Worm (Caenorhabditis elegans) whole organism, L3 larva: ENCODE measurements around the gene T01G6.10.

Experiments
- R02D3.7 ChIP-seq: fragments of 150-350 bp; optimal IDR thresholded peaks from 2 replicates; lab custom pipeline; 2014; ENCODE audit warnings: missing biosample characterization, missing genetic modification characterization
- ZK546.5 ChIP-seq: sonication (generic microtip); optimal IDR thresholded peaks from 2 replicates; lab custom pipeline; 2017; ENCODE audit warnings: missing biosample characterization, missing genetic modification characterization
- aly-2 ChIP-seq: fragments of 150-350 bp; optimal IDR thresholded peaks from 2 replicates; lab custom pipeline; 2014; ENCODE audit warnings: missing biosample characterization, missing genetic modification characterization
- ama-1 ChIP-seq: fragments of 150-350 bp; optimal IDR thresholded peaks from 2 replicates; lab custom pipeline; 2018
- ceh-28 ChIP-seq: fragments of 150-350 bp; optimal IDR thresholded peaks from 2 replicates; lab custom pipeline; 2014; ENCODE audit warnings: missing biosample characterization, missing genetic modification reagents, missing genetic modification characterization
- ceh-82 ChIP-seq: fragments of 150-350 bp; optimal IDR thresholded peaks from 2 replicates; lab custom pipeline; 2014; ENCODE audit warnings: missing biosample characterization, missing genetic modification characterization
- daf-12 ChIP-seq: fragments of 150-350 bp; optimal IDR thresholded peaks from 2 replicates; lab custom pipeline; 2014; ENCODE audit warnings: missing biosample characterization, missing genetic modification reagents, missing genetic modification characterization
- egl-5 ChIP-seq: fragments of 150-350 bp; optimal IDR thresholded peaks from 2 replicates; lab custom pipeline; 2017; ENCODE audit warnings: missing biosample characterization, missing genetic modification reagents, missing genetic modification characterization, inconsistent platforms
- elt-1 ChIP-seq: fragments of 150-350 bp; optimal IDR thresholded peaks from 2 replicates; lab custom pipeline; 2014; ENCODE audit warnings: missing biosample characterization, missing genetic modification characterization
- elt-2 ChIP-seq: sonication (generic microtip); optimal IDR thresholded peaks from 2 replicates; lab custom pipeline; 2016; ENCODE audit warnings: missing genetic modification reagents, mild to moderate bottlenecking, missing genetic modification characterization, missing compliant biosample characterization
- fkh-2 ChIP-seq: fragments of 150-350 bp; optimal IDR thresholded peaks from 2 replicates; lab custom pipeline; 2014; ENCODE audit warnings: missing biosample characterization, missing genetic modification reagents, missing genetic modification characterization
- hmg-11 ChIP-seq: sonication (generic microtip); optimal IDR thresholded peaks from 2 replicates; lab custom pipeline; 2016; ENCODE audit warnings: missing genetic modification characterization, missing compliant biosample characterization
- jun-1 ChIP-seq: fragments of 150-350 bp; optimal IDR thresholded peaks from 2 replicates; lab custom pipeline; 2014; ENCODE audit warnings: missing biosample characterization, missing genetic modification reagents, missing genetic modification characterization
- lin-15B ChIP-seq: fragments of 150-350 bp; optimal IDR thresholded peaks from 2 replicates; lab custom pipeline; 2014; ENCODE audit warnings: missing biosample characterization, missing genetic modification characterization
- lsy-12 ChIP-seq: sonication (generic microtip); optimal IDR thresholded peaks from 2 replicates; lab custom pipeline; 2016; ENCODE audit warnings: mild to moderate bottlenecking, missing genetic modification characterization, missing compliant biosample characterization
- mdl-1 ChIP-seq: fragments of 150-350 bp; optimal IDR thresholded peaks from 2 replicates; lab custom pipeline; 2014; ENCODE audit warnings: missing biosample characterization, missing genetic modification characterization
- mml-1 ChIP-seq: fragments of 150-350 bp; sonication (generic microtip); optimal IDR thresholded peaks from 3 replicates; lab custom pipeline; 2014; ENCODE audit warnings: missing biosample characterization, missing genetic modification characterization
- nfya-1 ChIP-seq: sonication (generic microtip); optimal IDR thresholded peaks from 2 replicates; lab custom pipeline; 2017; ENCODE audit warnings: missing genetic modification characterization, mild to moderate bottlenecking, missing compliant biosample characterization, antibody characterized with exemption, moderate library complexity; ENCODE audit not compliant: insufficient read depth
- nhr-11 ChIP-seq: fragments of 150-350 bp; optimal IDR thresholded peaks from 2 replicates; lab custom pipeline; 2014; ENCODE audit warnings: missing biosample characterization, missing genetic modification characterization
- nhr-12 ChIP-seq: fragments of 150-350 bp; optimal IDR thresholded peaks from 2 replicates; lab custom pipeline; 2014; ENCODE audit warnings: missing biosample characterization, missing genetic modification characterization
- nhr-23 ChIP-seq: fragments of 150-350 bp; optimal IDR thresholded peaks from 2 replicates; lab custom pipeline; 2014; ENCODE audit warnings: missing biosample characterization, missing genetic modification reagents, missing genetic modification characterization
- nhr-237 ChIP-seq: fragments of 150-350 bp; optimal IDR thresholded peaks from 2 replicates; lab custom pipeline; 2014; ENCODE audit warnings: missing biosample characterization, missing genetic modification characterization
- nhr-25 ChIP-seq: sonication (generic microtip); optimal IDR thresholded peaks from 2 replicates; lab custom pipeline; 2017; ENCODE audit warnings: missing biosample characterization, missing genetic modification characterization
- nhr-43 ChIP-seq: sonication (generic microtip); optimal IDR thresholded peaks from 2 replicates; lab custom pipeline; 2016; ENCODE audit warnings: mild to moderate bottlenecking, missing genetic modification characterization, missing compliant biosample characterization; ENCODE audit not compliant: poor library complexity, severe bottlenecking
- nhr-67 ChIP-seq: fragments of 150-350 bp; optimal IDR thresholded peaks from 2 replicates; lab custom pipeline; 2014; ENCODE audit warnings: missing biosample characterization, missing genetic modification characterization
- nhr-77 ChIP-seq: fragments of 150-350 bp; optimal IDR thresholded peaks from 2 replicates; lab custom pipeline; 2014; ENCODE audit warnings: missing biosample characterization, missing genetic modification characterization
- pha-4 ChIP-seq: fragments of 150-350 bp; optimal IDR thresholded peaks from 2 replicates; lab custom pipeline; 2014; ENCODE audit warnings: missing biosample characterization, missing genetic modification reagents, missing genetic modification characterization
- pqm-1 ChIP-seq: fragments of 150-350 bp; optimal IDR thresholded peaks from 2 replicates; lab custom pipeline; 2017; ENCODE audit warnings: missing biosample characterization, missing genetic modification characterization, inconsistent platforms
- sea-2 ChIP-seq: fragments of 150-350 bp; sonication (generic microtip); optimal IDR thresholded peaks from 4 replicates; lab custom pipeline; 2014; ENCODE audit warnings: missing biosample characterization, missing genetic modification reagents, missing genetic modification characterization
- skn-1 ChIP-seq: fragments of 150-350 bp; optimal IDR thresholded peaks from 2 replicates; lab custom pipeline; 2014; ENCODE audit warnings: missing biosample characterization, missing genetic modification characterization
- snpc-4 ChIP-seq: fragments of 150-350 bp; optimal IDR thresholded peaks from 2 replicates; lab custom pipeline; 2014; ENCODE audit warnings: missing biosample characterization, missing genetic modification characterization
- tbx-2 ChIP-seq: sonication (generic microtip); optimal IDR thresholded peaks from 2 replicates; lab custom pipeline; 2016; ENCODE audit warnings: mild to moderate bottlenecking, missing genetic modification characterization, missing compliant biosample characterization
- unc-39 ChIP-seq: sonication (generic microtip); optimal IDR thresholded peaks from 4 replicates; lab custom pipeline; 2017; ENCODE audit warnings: missing biosample characterization, missing genetic modification characterization
- unc-62 ChIP-seq: fragments of 150-350 bp; sonication (generic microtip); optimal IDR thresholded peaks from 4 replicates; lab custom pipeline; 2014; ENCODE audit warnings: missing biosample characterization, missing genetic modification reagents, missing genetic modification characterization
- ztf-4 ChIP-seq: fragments of 150-350 bp; optimal IDR thresholded peaks from 2 replicates; lab custom pipeline; 2014; ENCODE audit warnings: missing biosample characterization, missing genetic modification characterization

The T01G6.10 gene

DNA sequence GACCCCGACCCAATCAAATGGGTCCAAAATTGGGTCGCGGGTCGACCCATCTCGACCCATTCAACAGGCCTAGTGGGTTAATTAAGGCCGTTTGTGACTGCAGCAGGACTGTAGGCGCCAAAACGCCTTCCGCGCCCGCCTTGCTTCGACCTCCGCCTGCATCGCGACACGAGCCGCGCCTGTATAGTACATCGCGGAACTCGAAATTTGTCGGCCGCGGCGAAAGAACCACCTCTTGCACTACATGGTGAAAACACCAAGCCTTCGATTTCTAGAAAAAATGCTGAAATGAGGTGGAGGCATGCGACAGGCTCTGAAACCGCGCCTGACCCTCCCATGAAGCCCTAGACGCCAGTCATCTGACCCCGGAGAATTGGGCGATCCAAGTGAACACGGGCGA is 15.0 kb downstream of the T01G6.10 start:
- TF ChIP-seq nhr-25 (tag; lab: Kevin White, UChicago) (no peak), R02D3.7 (tag; lab: Kevin White, UChicago) (no peak), snpc-4 (tag; lab: Kevin White, UChicago) (no peak), pha-4 (tag; lab: Kevin White, UChicago) (no peak), pqm-1 (no peak), nhr-23 (no peak), fkh-2 (no peak), ceh-82 (no peak), aly-2 (tag; lab: Kevin White, UChicago) (no peak), hmg-11 (tag; lab: Kevin White, UChicago) (no peak), mml-1 (tag; lab: Kevin White, UChicago) (no peak), unc-39 (tag; lab: Kevin White, UChicago) (no peak), mdl-1 (tag; lab: Kevin White, UChicago) (no peak), jun-1 (no peak), lin-15B (no peak), nfya-1 (no peak), ZK546.5 (no peak), nhr-237 (tag; lab: Kevin White, UChicago) (no peak), unc-62 (GFP tag; lab: Kevin White, UChicago) (no peak)

DNA sequence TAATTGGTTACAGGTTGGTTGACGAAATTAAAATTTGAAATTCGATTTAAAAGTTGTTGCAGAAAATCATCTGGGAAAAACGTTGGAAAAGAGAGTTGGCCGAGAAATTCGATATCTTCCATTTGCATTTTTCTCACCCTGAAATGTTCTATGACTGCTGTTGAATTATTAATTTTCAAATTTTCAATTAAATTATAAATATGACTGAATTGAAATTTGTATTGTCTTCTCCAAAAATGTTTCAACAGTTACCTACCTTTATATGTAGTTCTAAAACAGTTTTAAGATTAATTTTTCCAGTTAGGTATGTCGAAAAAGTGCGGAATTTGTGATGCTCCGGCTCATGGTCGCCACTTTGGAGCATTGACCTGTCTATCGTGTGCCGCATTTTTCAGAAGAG is 16.3 kb downstream of the T01G6.10 start, which contains the start of gene nhr-211:
Gene nhr-211, plus strand, starts transcription at position 301 of the 400 bp plus-strand sequence.
- TF ChIP-seq daf-12 (tag; lab: Kevin White, UChicago), result no peak
- TF ChIP-seq pha-4 (tag; lab: Kevin White, UChicago), result no peak
- TF ChIP-seq nhr-11 (tag; lab: Kevin White, UChicago), result no peak
- no peak for TF ChIP-seq nhr-43 (tag; lab: Kevin White, UChicago)
- no peak for TF ChIP-seq nhr-23
- no peak for TF ChIP-seq elt-1 (tag; lab: Kevin White, UChicago)
- TF ChIP-seq mml-1 (tag; lab: Kevin White, UChicago), result no peak
- no peak for TF ChIP-seq lsy-12

ce11 chrV:484285-484890 is 18.6 kb downstream of the T01G6.10 start, which contains the start of gene nhr-212:
nhr-212 (plus strand) TSS chrV:484857.
- TF ChIP-seq nhr-43 (tag; lab: Kevin White, UChicago) (no peak), skn-1 (tag; lab: Kevin White, UChicago) (no peak), ceh-28 (peak; percentile 57), unc-39 (tag; lab: Kevin White, UChicago) (no peak), nhr-77 (no peak), sea-2 (no peak), R02D3.7 (tag; lab: Kevin White, UChicago) (no peak), nhr-12 (tag; lab: Kevin White, UChicago) (no peak), egl-5 (tag; lab: Kevin White, UChicago) (no peak), nhr-237 (tag; lab: Kevin White, UChicago) (no peak), nhr-11 (tag; lab: Kevin White, UChicago) (no peak), nhr-23 (peak; percentile 27), elt-2 (tag; lab: Kevin White, UChicago) (peak; percentile 40), nfya-1 (no peak), pqm-1 (peak; percentile 50), tbx-2 (no peak), mml-1 (tag; lab: Kevin White, UChicago) (no peak), pha-4 (tag; lab: Kevin White, UChicago) (peak; percentile 83), mdl-1 (tag; lab: Kevin White, UChicago) (no peak), lin-15B (no peak)

ce11 chrV:483289-483795 is 19.7 kb downstream of the T01G6.10 start, which contains the start of gene nhr-130:
nhr-130 (minus strand) TSS chrV:483339.
- TF ChIP-seq ceh-82, result no peak
- TF ChIP-seq ama-1 (lab: Kevin White, UChicago), result no peak
- TF ChIP-seq pha-4 (tag; lab: Kevin White, UChicago), result peak; percentile 20
- no peak for TF ChIP-seq aly-2 (tag; lab: Kevin White, UChicago)
- peak; percentile 90 for TF ChIP-seq elt-2 (tag; lab: Kevin White, UChicago)
- no peak for TF ChIP-seq nhr-67
- peak; percentile 77 for TF ChIP-seq pqm-1
- no peak for TF ChIP-seq ztf-4 (tag; lab: Kevin White, UChicago)
- no peak for TF ChIP-seq mdl-1 (tag; lab: Kevin White, UChicago)
- TF ChIP-seq, all 47 proteins: peak for 3
